Worm (Caenorhabditis elegans): ENCODE measurements around the gene K09F6.15.

DNA sequence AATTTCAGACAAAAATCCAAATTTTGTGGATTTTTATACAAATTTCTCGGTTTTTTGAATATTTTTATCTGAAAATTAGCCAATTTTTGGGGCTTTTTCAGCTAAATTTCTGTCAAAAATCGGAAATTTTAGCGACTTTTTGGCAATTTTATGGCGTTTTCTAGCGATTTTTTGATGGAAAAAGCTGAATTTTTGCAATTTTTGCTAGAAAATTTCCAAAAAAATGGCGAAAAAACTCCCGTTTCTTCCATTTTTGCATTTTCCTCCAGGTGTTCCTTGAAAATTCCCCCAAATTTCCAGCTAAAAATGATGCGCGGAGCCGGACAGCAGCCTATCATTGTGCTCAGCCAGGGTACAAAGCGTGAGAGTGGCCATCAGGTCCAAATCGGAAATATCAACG lies 44.1 kb downstream of the K09F6.15 start, which contains the start of gene cct-3:
- TF ChIP-seq nhr-77 (tag; optimal IDR thresholded peaks at IDR 0.05): no peak
- TF ChIP-seq vab-7 (GFP tag; IDR thresholded peaks at IDR 0.05): no peak
- TF ChIP-seq mep-1 (tag; optimal IDR thresholded peaks at IDR 0.05): no peak
- TF ChIP-seq unc-39 (tag; optimal IDR thresholded peaks at IDR 0.05): no peak
- TF ChIP-seq nhr-237 (tag; optimal IDR thresholded peaks at IDR 0.05): no peak
- TF ChIP-seq ztf-7 (tag; optimal IDR thresholded peaks at IDR 0.05): no peak
- no peak for TF ChIP-seq nhr-28 (tag; optimal IDR thresholded peaks at IDR 0.05)

Measured in whole organism, L4 larva.